Fruit fly (Drosophila melanogaster) whole organism, embryonic: ENCODE results near the gene CG1142.

ENCODE experiments used
- B-H2 ChIP-seq: fragments of 200-800 bp; sonication (Bioruptor generic); optimal IDR thresholded peaks from 2 replicates; lab custom pipeline; 2018; ENCODE audit warnings: missing biosample characterization, mild to moderate bottlenecking, missing genetic modification characterization
- CG1024 ChIP-seq: fragments of 200-800 bp; sonication (Bioruptor generic); IDR thresholded peaks from 2 replicates; pipeline ENCODE4 v1.3.6; 2022; ENCODE audit warnings: missing biosample characterization, missing genetic modification characterization
- CG10267 ChIP-seq: fragments of 200-800 bp; sonication (Bioruptor generic); optimal IDR thresholded peaks from 2 replicates; lab custom pipeline; 2018; ENCODE audit warnings: missing biosample characterization, mild to moderate bottlenecking, missing genetic modification characterization, moderate library complexity
- CG11247 ChIP-seq: fragments of 200-800 bp; sonication (Bioruptor generic); IDR thresholded peaks from 2 replicates; pipeline ENCODE4 v1.3.6; 2022; ENCODE audit warnings: missing biosample characterization, missing genetic modification characterization
- CG12942 ChIP-seq: fragments of 200-800 bp; sonication (Bioruptor generic); optimal IDR thresholded peaks from 3 replicates; lab custom pipeline; 2016; ENCODE audit warnings: missing biosample characterization, missing genetic modification characterization
- CG13296 ChIP-seq: fragments of 200-800 bp; sonication (Bioruptor generic); optimal IDR thresholded peaks from 3 replicates; lab custom pipeline; 2018; ENCODE audit warnings: missing biosample characterization, mild to moderate bottlenecking, missing genetic modification characterization
- CG1529 ChIP-seq: fragments of 200-800 bp; sonication (Bioruptor generic); optimal IDR thresholded peaks from 3 replicates; lab custom pipeline; 2018; ENCODE audit warnings: missing biosample characterization, missing genetic modification characterization
- CG15601 ChIP-seq: fragments of 200-800 bp; sonication (Bioruptor generic); optimal IDR thresholded peaks from 3 replicates; lab custom pipeline; 2019; ENCODE audit warnings: missing biosample characterization, mild to moderate bottlenecking, missing genetic modification characterization, moderate library complexity
- CG1603 ChIP-seq: fragments of 200-800 bp; sonication (Bioruptor generic); optimal IDR thresholded peaks from 2 replicates; lab custom pipeline; 2019; ENCODE audit warnings: missing biosample characterization, mild to moderate bottlenecking, missing genetic modification characterization, moderate library complexity
- CG16863 ChIP-seq: fragments of 200-800 bp; sonication (Bioruptor generic); optimal IDR thresholded peaks from 3 replicates; lab custom pipeline; 2016; ENCODE audit warnings: missing biosample characterization, missing genetic modification characterization
- CG17328 ChIP-seq: fragments of 200-800 bp; sonication (Bioruptor generic); IDR thresholded peaks from 2 replicates; pipeline ENCODE4 v1.3.6; 2022; ENCODE audit warnings: missing biosample characterization, missing genetic modification characterization
- CG18262 ChIP-seq: fragments of 200-800 bp; optimal IDR thresholded peaks from 3 replicates; lab custom pipeline; 2019; ENCODE audit warnings: missing biosample characterization, mild to moderate bottlenecking, missing genetic modification characterization, moderate library complexity
- CG18619 ChIP-seq: fragments of 200-800 bp; sonication (Bioruptor generic); optimal IDR thresholded peaks from 3 replicates; lab custom pipeline; 2017; ENCODE audit warnings: missing biosample characterization, mild to moderate bottlenecking, missing genetic modification characterization
- CG2199 ChIP-seq: fragments of 200-800 bp; sonication (Bioruptor generic); IDR thresholded peaks from 3 replicates; pipeline ENCODE4 v1.3.6; 2022; ENCODE audit warnings: missing biosample characterization, missing genetic modification characterization
- CG30403 ChIP-seq: fragments of 200-800 bp; sonication (Bioruptor generic); optimal IDR thresholded peaks from 3 replicates; lab custom pipeline; 2016; ENCODE audit warnings: missing biosample characterization, missing genetic modification characterization
- CG31224 ChIP-seq: fragments of 200-800 bp; sonication (Bioruptor generic); IDR thresholded peaks from 2 replicates; pipeline ENCODE4 v1.3.6; 2022; ENCODE audit warnings: missing biosample characterization, missing genetic modification characterization
- CG33557 ChIP-seq: fragments of 200-800 bp; sonication (Bioruptor generic); optimal IDR thresholded peaks from 2 replicates; lab custom pipeline; 2019; ENCODE audit warnings: missing biosample characterization, mild to moderate bottlenecking, missing genetic modification characterization, moderate library complexity
- CG4707 ChIP-seq: fragments of 200-800 bp; sonication (Bioruptor generic); optimal IDR thresholded peaks from 2 replicates; lab custom pipeline; 2018; ENCODE audit warnings: missing biosample characterization, mild to moderate bottlenecking, missing genetic modification characterization, moderate library complexity
- CG6272 ChIP-seq: fragments of 200-800 bp; sonication (Bioruptor generic); IDR thresholded peaks from 2 replicates; pipeline ENCODE4 v1.3.6; 2022; ENCODE audit warnings: missing biosample characterization, missing genetic modification characterization
- CG6791 ChIP-seq: fragments of 200-800 bp; sonication (Bioruptor generic); IDR thresholded peaks from 3 replicates; pipeline ENCODE4 v1.3.6; 2022; ENCODE audit warnings: missing biosample characterization, missing genetic modification characterization; ENCODE audit not compliant: partially characterized antibody
- CG7786 ChIP-seq: fragments of 200-800 bp; sonication (Bioruptor generic); optimal IDR thresholded peaks from 2 replicates; lab custom pipeline; 2016; ENCODE audit warnings: missing biosample characterization, missing genetic modification characterization
- CG8944 ChIP-seq: fragments of 200-800 bp; sonication (Bioruptor generic); optimal IDR thresholded peaks from 3 replicates; lab custom pipeline; 2016; ENCODE audit warnings: missing biosample characterization, missing genetic modification characterization
- Chrac-16 ChIP-seq: fragments of 200-800 bp; sonication (Bioruptor generic); optimal IDR thresholded peaks from 3 replicates; lab custom pipeline; 2016; ENCODE audit warnings: missing biosample characterization, missing genetic modification characterization
- CoRest ChIP-seq: fragments of 200-800 bp; sonication (Bioruptor generic); optimal IDR thresholded peaks from 3 replicates; lab custom pipeline; 2018; ENCODE audit warnings: missing biosample characterization, mild to moderate bottlenecking, missing genetic modification characterization, moderate library complexity
- GATAe ChIP-seq: fragments of 200-800 bp; sonication (Bioruptor generic); conservative IDR thresholded peaks from 2 replicates; pipeline ENCODE4 v1.3.6; 2022; ENCODE audit warnings: missing biosample characterization, missing genetic modification characterization
- H2.0 ChIP-seq: fragments of 200-800 bp; sonication (Bioruptor generic); IDR thresholded peaks from 2 replicates; pipeline ENCODE4 v1.3.6; 2022; ENCODE audit warnings: missing biosample characterization, missing genetic modification characterization
- Hey ChIP-seq: fragments of 200-800 bp; sonication (Bioruptor generic); optimal IDR thresholded peaks from 3 replicates; lab custom pipeline; 2018; ENCODE audit warnings: missing biosample characterization, mild to moderate bottlenecking, missing genetic modification characterization
- Hr39 ChIP-seq: fragments of >200 bp; optimal IDR thresholded peaks from 2 replicates; lab custom pipeline; 2017
- Hr78 ChIP-seq, 2 experiments: fragments of 200-800 bp in 1 of 2; fragments of >200 bp in 1 of 2; sonication (Bioruptor generic) in 1 of 2; optimal IDR thresholded peaks; 2 replicates each; lab custom pipeline; 2017 to 2019; ENCODE audit warnings: missing biosample characterization in 2 of 2, missing genetic modification characterization in 2 of 2, mild to moderate bottlenecking in 1 of 2, moderate library complexity in 1 of 2
- Lhr ChIP-seq: fragments of 200-800 bp; sonication (Bioruptor generic); optimal IDR thresholded peaks from 3 replicates; lab custom pipeline; 2017; ENCODE audit warnings: mild to moderate bottlenecking, missing biosample characterization, missing genetic modification reagents, missing genetic modification characterization
- Lim3 ChIP-seq: fragments of 200-800 bp; sonication (Bioruptor generic); IDR thresholded peaks from 2 replicates; pipeline ENCODE4 v1.3.6; 2022; ENCODE audit warnings: missing biosample characterization, missing genetic modification characterization
- Meics ChIP-seq: fragments of 200-800 bp; sonication (Bioruptor generic); optimal IDR thresholded peaks from 2 replicates; lab custom pipeline; 2017; ENCODE audit warnings: missing biosample characterization, mild to moderate bottlenecking, missing genetic modification characterization
- Neu2 ChIP-seq: fragments of 200-800 bp; sonication (Bioruptor generic); optimal IDR thresholded peaks from 3 replicates; lab custom pipeline; 2016; ENCODE audit warnings: missing biosample characterization, missing genetic modification characterization, borderline replicate concordance
- Optix ChIP-seq: fragments of 200-800 bp; sonication (Bioruptor generic); IDR thresholded peaks from 3 replicates; pipeline ENCODE4 v1.3.6; 2022; ENCODE audit warnings: missing biosample characterization, missing genetic modification characterization
- YL-1 ChIP-seq: fragments of 200-800 bp; sonication (Bioruptor generic); optimal IDR thresholded peaks from 3 replicates; lab custom pipeline; 2017; ENCODE audit warnings: missing biosample characterization, mild to moderate bottlenecking, missing genetic modification characterization
- br ChIP-seq: fragments of >200 bp; optimal IDR thresholded peaks from 2 replicates; lab custom pipeline; 2017
- cas ChIP-seq: fragments of 200-800 bp; sonication (Bioruptor generic); IDR thresholded peaks from 2 replicates; pipeline ENCODE4 v1.3.6; 2022; ENCODE audit warnings: missing biosample characterization, missing genetic modification characterization
- chif ChIP-seq, 2 experiments: fragments of 200-800 bp; sonication (Bioruptor generic); optimal IDR thresholded peaks; 3 replicates each; lab custom pipeline; 2016; ENCODE audit warnings: missing biosample characterization in 2 of 2, missing genetic modification characterization in 2 of 2
- dimm ChIP-seq: fragments of 200-800 bp; sonication (Bioruptor generic); IDR thresholded peaks from 2 replicates; pipeline ENCODE4 v1.3.6; 2022; ENCODE audit warnings: missing biosample characterization, missing genetic modification characterization
- exex ChIP-seq: fragments of 200-800 bp; sonication (Bioruptor generic); optimal IDR thresholded peaks from 4 replicates; lab custom pipeline; 2018; ENCODE audit warnings: missing biosample characterization, mild to moderate bottlenecking, missing genetic modification characterization, moderate library complexity
- ind ChIP-seq: fragments of 200-800 bp; sonication (Bioruptor generic); optimal IDR thresholded peaks from 3 replicates; lab custom pipeline; 2016; ENCODE audit warnings: missing biosample characterization, missing genetic modification characterization
- knrl ChIP-seq: fragments of 200-800 bp; sonication (Bioruptor generic); IDR thresholded peaks from 3 replicates; pipeline ENCODE4 v1.3.6; 2022; ENCODE audit warnings: missing biosample characterization, missing genetic modification characterization; ENCODE audit not compliant: partially characterized antibody
- lab ChIP-seq: fragments of 200-800 bp; sonication (Bioruptor generic); optimal IDR thresholded peaks from 3 replicates; lab custom pipeline; 2017; ENCODE audit warnings: missing biosample characterization, missing genetic modification characterization, mild to moderate bottlenecking, moderate library complexity, missing genetic modification reagents
- sc ChIP-seq, 3 experiments: fragments of >200 bp in 2 of 3; fragments of 200-800 bp in 1 of 3; sonication (Bioruptor generic) in 1 of 3; optimal IDR thresholded peaks; 2 replicates in 2 of 3; 3 replicates in 1 of 3; lab custom pipeline; 2017; ENCODE audit warnings: mild to moderate bottlenecking in 1 of 3, missing biosample characterization in 1 of 3, missing genetic modification characterization in 1 of 3, missing genetic modification reagents in 1 of 3
- sens-2 ChIP-seq: fragments of 200-800 bp; sonication (Bioruptor generic); IDR thresholded peaks from 2 replicates; pipeline ENCODE4 v1.3.6; 2022; ENCODE audit warnings: missing biosample characterization, missing genetic modification characterization
- sim ChIP-seq: fragments of 200-800 bp; sonication (Bioruptor generic); IDR thresholded peaks from 2 replicates; pipeline ENCODE4 v1.3.6; 2022; ENCODE audit warnings: missing biosample characterization, missing genetic modification characterization
- slou ChIP-seq: fragments of 200-800 bp; sonication (Bioruptor generic); optimal IDR thresholded peaks from 3 replicates; lab custom pipeline; 2016; ENCODE audit warnings: missing biosample characterization, missing genetic modification characterization
- sqz ChIP-seq: fragments of 200-800 bp; sonication (Bioruptor generic); optimal IDR thresholded peaks from 3 replicates; lab custom pipeline; 2018; ENCODE audit warnings: missing biosample characterization, mild to moderate bottlenecking, missing genetic modification characterization
- tgo ChIP-seq: fragments of 200-800 bp; sonication (Bioruptor generic); IDR thresholded peaks from 3 replicates; pipeline ENCODE4 v1.3.6; 2022; ENCODE audit warnings: missing biosample characterization, missing genetic modification characterization
- twi ChIP-seq: fragments of 200-800 bp; optimal IDR thresholded peaks from 2 replicates; lab custom pipeline; 2019; ENCODE audit warnings: missing biosample characterization, mild to moderate bottlenecking, missing genetic modification characterization, moderate library complexity

The CG1142 gene

DNA sequence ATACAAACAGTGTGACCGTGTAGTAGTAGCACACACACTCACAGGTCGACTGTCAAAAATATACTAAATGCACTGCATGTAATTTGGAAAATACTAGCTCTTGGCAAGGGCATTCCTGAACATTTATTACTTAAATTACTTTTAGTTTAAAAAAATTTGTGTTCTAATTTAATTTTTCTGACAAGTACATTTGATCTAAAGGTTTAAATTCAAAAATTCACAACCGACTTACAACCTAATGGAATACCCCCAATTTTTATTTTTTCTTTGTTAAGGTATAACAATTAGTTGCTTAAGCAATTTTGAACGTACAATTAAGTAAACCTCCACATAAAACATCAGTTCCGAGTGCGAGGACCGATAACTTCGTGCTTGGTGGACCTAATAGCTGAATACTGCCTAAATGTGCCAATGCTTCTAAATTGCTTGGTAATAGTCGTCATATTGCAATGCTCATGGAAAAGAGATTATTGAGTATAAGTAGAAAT, at the start of gene CG1142 (continued):
- TF ChIP-seq dimm (GFP tag; lab: Robert Waterston, UW) = peak; percentile 96
- TF ChIP-seq CG17328 (GFP tag; lab: Robert Waterston, UW) = peak; percentile 100
- peak; percentile 96 to 98 for TF ChIP-seq chif (GFP tag; optimal IDR thresholded peaks at IDR 0.05; lab: Kevin White, UChicago)
- TF ChIP-seq Chrac-16 (GFP tag; lab: Kevin White, UChicago) = peak; percentile 97
- TF ChIP-seq twi (tag; lab: Kevin White, UChicago) = peak; percentile 98
- TF ChIP-seq sens-2 (GFP tag; lab: Robert Waterston, UW) = peak; percentile 99
- peak; percentile 99 for TF ChIP-seq CG18262
- peak; percentile 98 for TF ChIP-seq sqz
- no peak for TF ChIP-seq sc (optimal IDR thresholded peaks at IDR 0.05; lab: Kevin White, UChicago)
- peak; percentile 97 for TF ChIP-seq sc (GFP tag; optimal IDR thresholded peaks at IDR 0.05; lab: Kevin White, UChicago)
- TF ChIP-seq CG10267 (tag; lab: Kevin White, UChicago) = peak; percentile 97
- TF ChIP-seq Meics (GFP tag; lab: Kevin White, UChicago) = peak; percentile 98
- peak; percentile 97 for TF ChIP-seq CG1529 (GFP tag; lab: Kevin White, UChicago)
- peak; percentile 96 for TF ChIP-seq CG7786 (GFP tag; lab: Kevin White, UChicago)
- TF ChIP-seq CG4707 = peak; percentile 94
- peak; percentile 99 for TF ChIP-seq CG33557 (GFP tag; lab: Kevin White, UChicago)
- no peak for TF ChIP-seq br (lab: Kevin White, UChicago)
- TF ChIP-seq Hey (tag; lab: Kevin White, UChicago) = peak; percentile 87
- TF ChIP-seq slou (GFP tag; lab: Kevin White, UChicago) = peak; percentile 96
- TF ChIP-seq CG1024 (GFP tag; lab: Robert Waterston, UW) = peak; percentile 97
- TF ChIP-seq exex (tag; lab: Kevin White, UChicago) = peak; percentile 91
- TF ChIP-seq Neu2 (GFP tag; lab: Kevin White, UChicago) = peak; percentile 89
- TF ChIP-seq CG2199 (GFP tag; lab: Robert Waterston, UW) = peak; percentile 98
- peak; percentile 90 for TF ChIP-seq CG6272 (GFP tag; lab: Robert Waterston, UW)
- TF ChIP-seq tgo (GFP tag; lab: Robert Waterston, UW) = peak; percentile 97
- peak; percentile 64; the same call in 2 of the 3 replicates for TF ChIP-seq Optix (GFP tag; lab: Robert Waterston, UW)
- TF ChIP-seq CG15601 (tag; lab: Kevin White, UChicago) = peak; percentile 98
- TF ChIP-seq Lim3 (GFP tag; lab: Robert Waterston, UW) = peak; percentile 88
- TF ChIP-seq H2.0 (GFP tag; lab: Robert Waterston, UW) = peak; percentile 99
- TF ChIP-seq CG16863 (GFP tag; lab: Kevin White, UChicago) = peak; percentile 96
- TF ChIP-seq CG30403 (GFP tag; lab: Kevin White, UChicago) = peak; percentile 98
- peak; percentile 99 for TF ChIP-seq sim (GFP tag; lab: Robert Waterston, UW)
- peak; percentile 97 for TF ChIP-seq YL-1 (GFP tag; lab: Kevin White, UChicago)
- 0 out of 3 replicates have a peak, but pooled peaks have one; percentile 46 for TF ChIP-seq CG6791 (GFP tag; lab: Robert Waterston, UW)
- no peak for TF ChIP-seq Hr39
- TF ChIP-seq GATAe (GFP tag; lab: Robert Waterston, UW) = peak; percentile 85
- peak; percentile 96 for TF ChIP-seq CG31224 (GFP tag; lab: Robert Waterston, UW)
- peak; percentile 96 for TF ChIP-seq CG18619 (GFP tag; lab: Kevin White, UChicago)
- no peak for TF ChIP-seq knrl (GFP tag; lab: Robert Waterston, UW)
- TF ChIP-seq lab (GFP tag; lab: Kevin White, UChicago) = peak; percentile 98
- TF ChIP-seq Hr78 (GFP tag; optimal IDR thresholded peaks at IDR 0.05; lab: Kevin White, UChicago) = peak in 1 of 2 experiments; percentile 92
- peak; percentile 94 for TF ChIP-seq CG8944 (GFP tag; lab: Kevin White, UChicago)
- peak; percentile 98 for TF ChIP-seq Lhr (GFP tag; lab: Kevin White, UChicago)
- TF ChIP-seq cas = peak; percentile 96
- TF ChIP-seq CG13296 = peak; percentile 98
- peak; percentile 97 for TF ChIP-seq CG1603
- peak; percentile 98 for TF ChIP-seq CG11247
- peak; percentile 97 for TF ChIP-seq B-H2 (GFP tag; lab: Kevin White, UChicago)
- peak; percentile 97 for TF ChIP-seq CG12942 (GFP tag; lab: Kevin White, UChicago)
- TF ChIP-seq CoRest (tag; lab: Kevin White, UChicago) = peak; percentile 99
- peak; percentile 97 for TF ChIP-seq ind (GFP tag; lab: Kevin White, UChicago)
